Fruit fly (Drosophila melanogaster) whole organism, prepupa: ENCODE measurements around the gene Grip.

ENCODE experiments used
- Blimp-1 ChIP-seq: fragments of 200-800 bp; sonication (Bioruptor generic); optimal IDR thresholded peaks from 3 replicates; lab custom pipeline; 2017; ENCODE audit warnings: missing biosample characterization, missing genetic modification characterization, mild to moderate bottlenecking, moderate library complexity, missing genetic modification reagents
- CG10631 ChIP-seq: fragments of 200-800 bp; sonication (Bioruptor generic); optimal IDR thresholded peaks from 2 replicates; lab custom pipeline; 2016; ENCODE audit warnings: missing biosample characterization, missing genetic modification characterization
- CG10669 ChIP-seq: fragments of 200-800 bp; sonication (Bioruptor generic); optimal IDR thresholded peaks from 3 replicates; lab custom pipeline; 2018; ENCODE audit warnings: missing biosample characterization, mild to moderate bottlenecking, missing genetic modification characterization, moderate library complexity
- CG11294 ChIP-seq: fragments of 200-800 bp; sonication (Bioruptor generic); IDR thresholded peaks from 2 replicates; pipeline ENCODE4 v1.3.6; 2022; ENCODE audit warnings: missing biosample characterization, missing genetic modification characterization
- CG11902 ChIP-seq: fragments of 200-800 bp; sonication (Bioruptor generic); optimal IDR thresholded peaks from 3 replicates; lab custom pipeline; 2016; ENCODE audit warnings: missing biosample characterization, missing genetic modification characterization
- CG15336 ChIP-seq: fragments of 200-800 bp; sonication (Bioruptor generic); IDR thresholded peaks from 2 replicates; pipeline ENCODE4 v1.3.6; 2022; ENCODE audit warnings: missing biosample characterization, missing genetic modification characterization
- CG1621 ChIP-seq: fragments of 200-800 bp; sonication (Bioruptor generic); optimal IDR thresholded peaks from 3 replicates; lab custom pipeline; 2018; ENCODE audit warnings: missing biosample characterization, mild to moderate bottlenecking, missing genetic modification characterization
- CG16779 ChIP-seq: fragments of 200-800 bp; sonication (Bioruptor generic); optimal IDR thresholded peaks from 3 replicates; lab custom pipeline; 2017; ENCODE audit warnings: missing biosample characterization, mild to moderate bottlenecking, missing genetic modification characterization
- CG31627 ChIP-seq: fragments of 200-800 bp; sonication (Bioruptor generic); optimal IDR thresholded peaks from 3 replicates; lab custom pipeline; 2016; ENCODE audit warnings: missing biosample characterization, missing genetic modification characterization
- CG32006 ChIP-seq: fragments of 200-800 bp; sonication (Bioruptor generic); optimal IDR thresholded peaks from 3 replicates; lab custom pipeline; 2017; ENCODE audit warnings: missing biosample characterization, mild to moderate bottlenecking, missing genetic modification characterization
- CG34406 ChIP-seq: fragments of 200-800 bp; sonication (Bioruptor generic); optimal IDR thresholded peaks from 3 replicates; lab custom pipeline; 2016; ENCODE audit warnings: missing biosample characterization, missing genetic modification characterization
- CG3919 ChIP-seq: fragments of 200-800 bp; sonication (Bioruptor generic); optimal IDR thresholded peaks from 3 replicates; lab custom pipeline; 2016; ENCODE audit warnings: missing biosample characterization, missing genetic modification characterization
- CG6163 ChIP-seq: fragments of 200-800 bp; sonication (Bioruptor generic); IDR thresholded peaks from 3 replicates; pipeline ENCODE4 v1.3.6; 2022; ENCODE audit warnings: missing biosample characterization, missing genetic modification characterization
- CG6276 ChIP-seq: fragments of 200-800 bp; sonication (Bioruptor generic); optimal IDR thresholded peaks from 2 replicates; lab custom pipeline; 2017; ENCODE audit warnings: missing biosample characterization, mild to moderate bottlenecking, missing genetic modification characterization
- CG6792 ChIP-seq: fragments of 200-800 bp; sonication (Bioruptor generic); optimal IDR thresholded peaks from 3 replicates; lab custom pipeline; 2016; ENCODE audit warnings: missing biosample characterization, missing genetic modification characterization
- CG6808 ChIP-seq: fragments of 200-800 bp; sonication (Bioruptor generic); optimal IDR thresholded peaks from 3 replicates; lab custom pipeline; 2017; ENCODE audit warnings: missing biosample characterization, missing genetic modification characterization, mild to moderate bottlenecking, moderate library complexity, missing genetic modification reagents
- CG7368 ChIP-seq: fragments of 200-800 bp; sonication (Bioruptor generic); optimal IDR thresholded peaks from 3 replicates; lab custom pipeline; 2016; ENCODE audit warnings: missing biosample characterization, missing genetic modification characterization
- CG8319 ChIP-seq: fragments of 200-800 bp; sonication (Bioruptor generic); optimal IDR thresholded peaks from 3 replicates; lab custom pipeline; 2016; ENCODE audit warnings: missing biosample characterization, missing genetic modification characterization
- CG8632 ChIP-seq: fragments of 200-800 bp; sonication (Bioruptor generic); optimal IDR thresholded peaks from 3 replicates; lab custom pipeline; 2016; ENCODE audit warnings: missing biosample characterization, missing genetic modification characterization
- CG9139 ChIP-seq: fragments of 200-800 bp; sonication (Bioruptor generic); optimal IDR thresholded peaks from 3 replicates; lab custom pipeline; 2017; ENCODE audit warnings: missing biosample characterization, mild to moderate bottlenecking, missing genetic modification characterization
- Eip75B ChIP-seq: fragments of 200-800 bp; sonication (Bioruptor generic); optimal IDR thresholded peaks from 3 replicates; lab custom pipeline; 2016; ENCODE audit warnings: missing biosample characterization, missing genetic modification characterization
- Eip78C ChIP-seq: fragments of 200-800 bp; sonication (Bioruptor generic); peaks from one replicate; lab custom pipeline; 2016; ENCODE audit warnings: missing biosample characterization, missing genetic modification characterization
- Eip93F ChIP-seq: fragments of 200-800 bp; sonication (Bioruptor generic); optimal IDR thresholded peaks from 2 replicates; lab custom pipeline; 2016; ENCODE audit warnings: missing biosample characterization, mild to moderate bottlenecking, missing genetic modification characterization
- Ets21C ChIP-seq: fragments of 200-800 bp; sonication (Bioruptor generic); optimal IDR thresholded peaks from 3 replicates; lab custom pipeline; 2016; ENCODE audit warnings: missing biosample characterization, missing genetic modification characterization
- Ets96B ChIP-seq: fragments of 200-800 bp; optimal IDR thresholded peaks from 2 replicates; lab custom pipeline; 2019; ENCODE audit warnings: missing biosample characterization, mild to moderate bottlenecking, missing genetic modification characterization, moderate library complexity
- Hr38 ChIP-seq: sonication (Bioruptor generic); optimal IDR thresholded peaks from 2 replicates; lab custom pipeline; 2016; ENCODE audit warnings: missing biosample characterization, missing genetic modification characterization
- Hr4 ChIP-seq: fragments of 200-800 bp; sonication (Bioruptor generic); optimal IDR thresholded peaks from 3 replicates; lab custom pipeline; 2016; ENCODE audit warnings: missing biosample characterization, missing genetic modification characterization
- Lpt ChIP-seq: fragments of 200-800 bp; sonication (Bioruptor generic); optimal IDR thresholded peaks from 3 replicates; lab custom pipeline; 2016; ENCODE audit warnings: missing biosample characterization, missing genetic modification characterization
- Met ChIP-seq: fragments of 200-800 bp; sonication (Bioruptor generic); optimal IDR thresholded peaks from 3 replicates; lab custom pipeline; 2016; ENCODE audit warnings: missing biosample characterization, missing genetic modification characterization
- OdsH ChIP-seq: fragments of 200-800 bp; sonication (Bioruptor generic); optimal IDR thresholded peaks from 3 replicates; lab custom pipeline; 2016; ENCODE audit warnings: missing biosample characterization, missing genetic modification characterization
- Sox102F ChIP-seq: fragments of 200-800 bp; sonication (Bioruptor generic); optimal IDR thresholded peaks from 2 replicates; lab custom pipeline; 2016; ENCODE audit warnings: missing biosample characterization, mild to moderate bottlenecking, missing genetic modification characterization
- Sox14 ChIP-seq: fragments of 200-800 bp; sonication (Bioruptor generic); optimal IDR thresholded peaks from 3 replicates; lab custom pipeline; 2016; ENCODE audit warnings: missing biosample characterization, missing genetic modification characterization
- acj6 ChIP-seq: fragments of 200-800 bp; sonication (Bioruptor generic); optimal IDR thresholded peaks from 3 replicates; lab custom pipeline; 2016; ENCODE audit warnings: missing biosample characterization, missing genetic modification characterization
- cyc ChIP-seq: fragments of 200-800 bp; sonication (Bioruptor generic); optimal IDR thresholded peaks from 3 replicates; lab custom pipeline; 2016; ENCODE audit warnings: missing biosample characterization, missing genetic modification characterization
- dac ChIP-seq: fragments of 200-800 bp; sonication (Bioruptor generic); optimal IDR thresholded peaks from 2 replicates; lab custom pipeline; 2017; ENCODE audit warnings: missing biosample characterization, mild to moderate bottlenecking, missing genetic modification characterization
- dsx ChIP-seq: fragments of 200-800 bp; optimal IDR thresholded peaks from 3 replicates; lab custom pipeline; 2019; ENCODE audit warnings: missing biosample characterization, mild to moderate bottlenecking, missing genetic modification characterization, moderate library complexity; ENCODE audit not compliant: poor library complexity, severe bottlenecking
- eg ChIP-seq: fragments of 200-800 bp; sonication (Bioruptor generic); IDR thresholded peaks from 3 replicates; pipeline ENCODE4 v1.3.6; 2022; ENCODE audit warnings: missing biosample characterization, missing genetic modification characterization
- esn ChIP-seq: fragments of 200-800 bp; sonication (Bioruptor generic); optimal IDR thresholded peaks from 2 replicates; lab custom pipeline; 2016; ENCODE audit warnings: missing biosample characterization, mild to moderate bottlenecking, missing genetic modification characterization, moderate library complexity
- fkh ChIP-seq: fragments of 200-800 bp; sonication (Bioruptor generic); optimal IDR thresholded peaks from 3 replicates; lab custom pipeline; 2017; ENCODE audit warnings: missing biosample characterization, mild to moderate bottlenecking, missing genetic modification characterization, moderate library complexity
- lz ChIP-seq: fragments of 200-800 bp; sonication (Bioruptor generic); optimal IDR thresholded peaks from 3 replicates; lab custom pipeline; 2016; ENCODE audit warnings: missing biosample characterization, missing genetic modification characterization
- net ChIP-seq: fragments of 200-800 bp; sonication (Bioruptor generic); optimal IDR thresholded peaks from 3 replicates; lab custom pipeline; 2016; ENCODE audit warnings: missing biosample characterization, missing genetic modification characterization
- pdm3 ChIP-seq: fragments of 200-800 bp; sonication (Bioruptor generic); optimal IDR thresholded peaks from 3 replicates; lab custom pipeline; 2016; ENCODE audit warnings: missing biosample characterization, missing genetic modification characterization
- salr ChIP-seq, 2 experiments: fragments of 200-800 bp; sonication (Bioruptor generic); optimal IDR thresholded peaks; 3 replicates each; lab custom pipeline; 2016 to 2018; ENCODE audit warnings: missing biosample characterization in 2 of 2, missing genetic modification characterization in 2 of 2, mild to moderate bottlenecking in 1 of 2
- spab ChIP-seq: fragments of 200-800 bp; sonication (Bioruptor generic); optimal IDR thresholded peaks from 2 replicates; lab custom pipeline; 2017; ENCODE audit warnings: missing biosample characterization, mild to moderate bottlenecking, missing genetic modification characterization, missing genetic modification reagents
- ss ChIP-seq, 2 experiments: fragments of 200-800 bp; sonication (Bioruptor generic); optimal IDR thresholded peaks; 2 replicates in 1 of 2; 3 replicates in 1 of 2; lab custom pipeline; 2017 to 2018; ENCODE audit warnings: mild to moderate bottlenecking in 2 of 2, missing biosample characterization in 2 of 2, missing genetic modification characterization in 2 of 2, moderate library complexity in 1 of 2
- svp ChIP-seq: fragments of 200-800 bp; sonication (Bioruptor generic); peaks from one replicate; lab custom pipeline; 2016; ENCODE audit warnings: missing biosample characterization, missing genetic modification characterization
- topi ChIP-seq: fragments of 200-800 bp; sonication (Bioruptor generic); optimal IDR thresholded peaks from 3 replicates; lab custom pipeline; 2016; ENCODE audit warnings: missing biosample characterization, missing genetic modification characterization

Gene Grip

dm6 chrX:5974358-5975143 is 8.5 kb downstream of the Grip start (continued):
- no peak for TF ChIP-seq CG31627 (GFP tag; lab: Kevin White, UChicago)
- TF ChIP-seq topi, result no peak
- TF ChIP-seq fkh (GFP tag; lab: Kevin White, UChicago), result no peak
- TF ChIP-seq Sox14, result no peak
- TF ChIP-seq svp, result peak; percentile 65
- peak; percentile 13 for TF ChIP-seq OdsH (GFP tag; lab: Kevin White, UChicago)
- no peak for TF ChIP-seq CG34406 (GFP tag; lab: Kevin White, UChicago)
- TF ChIP-seq salr (GFP tag; optimal IDR thresholded peaks at IDR 0.05; lab: Kevin White, UChicago), result no peak
- no peak for TF ChIP-seq Eip93F (GFP tag; lab: Kevin White, UChicago)
- TF ChIP-seq CG3919 (GFP tag; lab: Kevin White, UChicago), result peak; percentile 6
- no peak for TF ChIP-seq CG7368 (GFP tag; lab: Kevin White, UChicago)
- TF ChIP-seq net, result no peak
- TF ChIP-seq eg (GFP tag; lab: Robert Waterston, UW), result 0 out of 3 replicates have a peak, but pooled peaks have one; percentile 8
- TF ChIP-seq acj6 (GFP tag; lab: Kevin White, UChicago), result peak; percentile 26
- peak; percentile 11 for TF ChIP-seq CG10631 (GFP tag; lab: Kevin White, UChicago)
- TF ChIP-seq Blimp-1 (GFP tag; lab: Kevin White, UChicago), result no peak
- no peak for TF ChIP-seq CG11294 (GFP tag; lab: Robert Waterston, UW)

- no peak for TF ChIP-seq esn (GFP tag; lab: Kevin White, UChicago)
- no peak for TF ChIP-seq CG7368 (GFP tag; lab: Kevin White, UChicago)
- no peak for TF ChIP-seq dsx (GFP tag; lab: Kevin White, UChicago)
- no peak for TF ChIP-seq salr (GFP tag; optimal IDR thresholded peaks at IDR 0.05; lab: Kevin White, UChicago)
- TF ChIP-seq fkh (GFP tag; lab: Kevin White, UChicago), result no peak
- no peak for TF ChIP-seq net
- no peak for TF ChIP-seq CG8632 (GFP tag; lab: Kevin White, UChicago)
- no peak for TF ChIP-seq CG10669 (GFP tag; lab: Kevin White, UChicago)
- no peak for TF ChIP-seq CG6276 (GFP tag; lab: Kevin White, UChicago)
- peak; percentile 38 for TF ChIP-seq svp
- no peak for TF ChIP-seq CG11902 (GFP tag; lab: Kevin White, UChicago)
- no peak for TF ChIP-seq CG8319 (GFP tag; lab: Kevin White, UChicago)
- TF ChIP-seq CG1621 (tag; lab: Kevin White, UChicago), result no peak
- TF ChIP-seq CG31627 (GFP tag; lab: Kevin White, UChicago), result no peak
- no peak for TF ChIP-seq spab
- TF ChIP-seq Hr38, result no peak
- TF ChIP-seq Sox14, result no peak
- TF ChIP-seq CG9139, result no peak
- no peak for TF ChIP-seq Blimp-1 (GFP tag; lab: Kevin White, UChicago)
- no peak for TF ChIP-seq topi
- TF ChIP-seq Ets96B (tag; lab: Kevin White, UChicago), result no peak
- TF ChIP-seq Eip75B (GFP tag; lab: Kevin White, UChicago), result no peak
- no peak for TF ChIP-seq ss (GFP tag; optimal IDR thresholded peaks at IDR 0.05; lab: Kevin White, UChicago)
- no peak for TF ChIP-seq CG34406 (GFP tag; lab: Kevin White, UChicago)
- TF ChIP-seq lz (GFP tag; lab: Kevin White, UChicago), result no peak
- peak; percentile 54 for TF ChIP-seq Eip78C (GFP tag; lab: Kevin White, UChicago)
- peak; percentile 57 for TF ChIP-seq eg (GFP tag; lab: Robert Waterston, UW)
- TF ChIP-seq CG16779, result no peak
- TF ChIP-seq cyc, result no peak
- TF ChIP-seq Lpt, result no peak
- TF ChIP-seq CG6792 (GFP tag; lab: Kevin White, UChicago), result no peak
- peak; percentile 40 for TF ChIP-seq Hr4
- peak; percentile 59 for TF ChIP-seq CG6163 (GFP tag; lab: Robert Waterston, UW)
- no peak for TF ChIP-seq pdm3
- no peak for TF ChIP-seq Ets21C
- peak; percentile 29 for TF ChIP-seq dac
- TF ChIP-seq OdsH (GFP tag; lab: Kevin White, UChicago), result peak; percentile 15
- no peak for TF ChIP-seq Met (GFP tag; lab: Kevin White, UChicago)
- TF ChIP-seq CG15336 (GFP tag; lab: Robert Waterston, UW), result peak; percentile 43
- no peak for TF ChIP-seq Sox102F
- TF ChIP-seq CG32006, result peak; percentile 48
- TF ChIP-seq CG6808 (GFP tag; lab: Kevin White, UChicago), result no peak
Observed at dm6 chrX:5977113-5977512, 11.0 kb downstream of the Grip start.
